Worm (Caenorhabditis elegans) whole organism, mixed stage, embryonic: ENCODE results near the gene C15B12.8.
A peak's percentile ranks its signal among the peaks of the same experiment; 100 is the strongest.

Source experiments
- drap-1 ChIP-seq: fragments of 200-800 bp; sonication (Bioruptor generic); optimal IDR thresholded peaks from 3 replicates; lab custom pipeline; 2018; ENCODE audit warnings: mild to moderate bottlenecking, missing genetic modification characterization, missing compliant biosample characterization
- elt-1 ChIP-seq: sonication (generic microtip); optimal IDR thresholded peaks from 2 replicates; lab custom pipeline; 2017; ENCODE audit warnings: missing genetic modification characterization, mild to moderate bottlenecking, missing compliant biosample characterization, antibody characterized with exemption, moderate library complexity, borderline replicate concordance; ENCODE audit not compliant: insufficient read depth
- lsy-2 ChIP-seq: fragments of 150-350 bp; optimal IDR thresholded peaks from 2 replicates; lab custom pipeline; 2014; ENCODE audit warnings: missing biosample characterization, missing genetic modification characterization
- mep-1 ChIP-seq: fragments of 150-350 bp; optimal IDR thresholded peaks from 2 replicates; lab custom pipeline; 2017; ENCODE audit warnings: missing biosample characterization, missing genetic modification reagents, missing genetic modification characterization, inconsistent platforms
- mls-2 ChIP-seq: sonication (generic microtip); optimal IDR thresholded peaks from 2 replicates; lab custom pipeline; 2016; ENCODE audit warnings: mild to moderate bottlenecking, missing genetic modification characterization, moderate library complexity, missing compliant biosample characterization
- nhr-12 ChIP-seq: fragments of 150-350 bp; optimal IDR thresholded peaks from 2 replicates; lab custom pipeline; 2014; ENCODE audit warnings: missing biosample characterization, missing genetic modification characterization
- nhr-2 ChIP-seq: fragments of 150-350 bp; optimal IDR thresholded peaks from 2 replicates; lab custom pipeline; 2014; ENCODE audit warnings: missing biosample characterization, missing genetic modification characterization
- nhr-237 ChIP-seq: fragments of 150-350 bp; optimal IDR thresholded peaks from 2 replicates; lab custom pipeline; 2014; ENCODE audit warnings: missing biosample characterization, missing genetic modification characterization
- nhr-76 ChIP-seq: sonication (generic microtip); optimal IDR thresholded peaks from 2 replicates; lab custom pipeline; 2017; ENCODE audit warnings: missing biosample characterization, missing genetic modification characterization
- pha-4 ChIP-seq: fragments of 150-350 bp; optimal IDR thresholded peaks from 2 replicates; lab custom pipeline; 2018; ENCODE audit warnings: missing biosample characterization, missing genetic modification reagents, missing genetic modification characterization
- snpc-4 ChIP-seq: fragments of 150-350 bp; optimal IDR thresholded peaks from 2 replicates; lab custom pipeline; 2014; ENCODE audit warnings: missing biosample characterization, missing genetic modification characterization
- sptf-1 ChIP-seq: sonication (generic microtip); optimal IDR thresholded peaks from 2 replicates; lab custom pipeline; 2017; ENCODE audit warnings: mild to moderate bottlenecking, missing genetic modification characterization, moderate library complexity, missing compliant biosample characterization
- unc-62 ChIP-seq: fragments of 150-350 bp; optimal IDR thresholded peaks from 2 replicates; lab custom pipeline; 2014; ENCODE audit warnings: missing biosample characterization, missing genetic modification reagents, missing genetic modification characterization
- ztf-11 ChIP-seq: fragments of 150-350 bp; optimal IDR thresholded peaks from 2 replicates; lab custom pipeline; 2014; ENCODE audit warnings: missing biosample characterization, missing genetic modification characterization

DNA sequence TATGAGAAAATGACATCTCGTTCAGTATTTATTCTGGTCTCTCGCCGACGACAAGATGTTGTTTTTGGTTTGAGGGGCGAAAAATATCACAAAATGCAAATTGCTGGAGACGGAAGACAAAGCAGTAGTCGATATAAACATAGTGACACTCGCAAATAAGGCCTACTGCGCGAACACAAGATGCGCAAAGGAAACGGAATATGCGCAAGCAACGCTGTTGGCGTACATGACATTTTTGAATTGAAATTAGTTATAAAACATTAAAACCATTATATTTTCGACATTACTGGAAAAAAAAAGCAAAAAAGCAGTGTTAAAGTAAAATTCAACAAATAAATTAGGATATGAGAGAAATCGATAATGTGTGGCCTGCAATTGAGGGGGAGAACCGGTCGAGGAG is 30.9 kb downstream of the C15B12.8 start, which contains the start of gene cdf-1:
- TF ChIP-seq nhr-237 (tag; lab: Kevin White, UChicago): no peak
- no peak for TF ChIP-seq pha-4
- peak; percentile 22 for TF ChIP-seq mep-1 (tag; lab: Kevin White, UChicago)
- TF ChIP-seq unc-62 (GFP tag; lab: Kevin White, UChicago): no peak
- no peak for TF ChIP-seq ztf-11
- no peak for TF ChIP-seq nhr-76
- TF ChIP-seq sptf-1 (tag; lab: Kevin White, UChicago): peak; percentile 42
- no peak for TF ChIP-seq lsy-2 (tag; lab: Kevin White, UChicago)
- TF ChIP-seq nhr-2 (tag; lab: Kevin White, UChicago): no peak
- TF ChIP-seq elt-1 (tag; lab: Kevin White, UChicago): no peak
- no peak for TF ChIP-seq mls-2 (tag; lab: Kevin White, UChicago)
- no peak for TF ChIP-seq nhr-12
- peak; percentile 23 for TF ChIP-seq drap-1 (GFP tag; lab: Kevin White, UChicago)
- no peak for TF ChIP-seq snpc-4 (tag; lab: Kevin White, UChicago)
